Worm (Caenorhabditis elegans): ENCODE data around the gene B0024.4.

- TF ChIP-seq nhr-12 (tag; optimal IDR thresholded peaks at IDR 0.05), result no peak
- TF ChIP-seq mep-1 (tag; optimal IDR thresholded peaks at IDR 0.05), result no peak
- TF ChIP-seq blmp-1 (tag; optimal IDR thresholded peaks at IDR 0.05), result no peak
- no peak for TF ChIP-seq ztf-11 (tag; optimal IDR thresholded peaks at IDR 0.05)
Observed at ce11 chrV:10277579-10277978, 19.6 kb upstream of the B0024.4 start, which contains the start of gene lys-1.

All from whole organism, mixed stage, embryonic.